Fruit fly (Drosophila melanogaster) whole organism, larva: ENCODE results near the gene CG2113.

Source experiments
- noc ChIP-seq: fragments of 200-800 bp; sonication (Bioruptor generic); optimal IDR thresholded peaks from 3 replicates; lab custom pipeline; 2019; ENCODE audit warnings: missing biosample characterization, mild to moderate bottlenecking, missing genetic modification characterization, moderate library complexity

The CG2113 gene

dm6 chr3L:3042150-3043049 is 47.4 kb downstream of the CG2113 start, which contains the start of gene Prx4:
Prx4 (plus strand) TSS chr3L:3042359.
- peak; percentile 82 for TF ChIP-seq noc (tag; lab: Kevin White, UChicago)

DNA sequence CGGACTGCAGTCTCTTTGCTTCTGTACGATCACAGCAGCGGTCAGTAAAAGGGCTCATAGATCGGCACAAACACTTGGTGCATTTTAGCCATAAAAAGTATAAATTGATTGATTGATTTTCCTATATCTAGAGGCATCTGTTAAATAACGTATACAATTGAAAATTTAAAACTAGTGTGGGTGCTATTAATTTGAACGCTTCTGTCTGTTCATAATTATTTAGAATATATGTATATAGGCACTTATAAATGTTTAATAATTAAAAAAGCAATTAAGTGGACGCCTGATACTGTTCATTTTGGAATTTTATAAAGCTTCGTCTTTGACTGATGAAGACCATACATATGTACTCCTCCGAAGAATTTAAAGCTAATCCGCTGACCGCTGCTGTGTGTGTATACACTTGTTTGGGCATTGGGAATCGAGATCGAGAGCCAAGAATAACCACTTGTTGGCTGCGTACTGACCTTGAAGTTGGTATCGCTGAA is 50.3 kb downstream of the CG2113 start:
- TF ChIP-seq noc (tag; lab: Kevin White, UChicago): peak; percentile 73
